Fruit fly (Drosophila melanogaster): ENCODE measurements around the gene alpha-Spec.

dm6 chr3L:1794164-1794942, 775 bp downstream of the alpha-Spec start:
- peak; percentile 76 for TF ChIP-seq cic (GFP tag; optimal IDR thresholded peaks at IDR 0.05)
- peak; percentile 61 for TF ChIP-seq CG7101 (tag; optimal IDR thresholded peaks at IDR 0.05)
- TF ChIP-seq cnc (optimal IDR thresholded peaks at IDR 0.05): no peak
- no peak for TF ChIP-seq kay (GFP tag; ENCODE audit: borderline replicate concordance)
- TF ChIP-seq Crg-1 (GFP tag; optimal IDR thresholded peaks at IDR 0.05): peak; percentile 44
- no peak for TF ChIP-seq Clk (GFP tag; optimal IDR thresholded peaks at IDR 0.05)
- TF ChIP-seq tj (GFP tag; optimal IDR thresholded peaks at IDR 0.05): no peak
- TF ChIP-seq CG5204 (GFP tag; optimal IDR thresholded peaks at IDR 0.05): no peak
- TF ChIP-seq CG12768 (GFP tag; optimal IDR thresholded peaks at IDR 0.05): peak; percentile 55
- peak; percentile 34 for TF ChIP-seq CG11617 (GFP tag; optimal IDR thresholded peaks at IDR 0.05)

All from whole organism, adult.